Fruit fly (Drosophila melanogaster): ENCODE measurements around the gene CG31848.

The CG31848 gene

DNA sequence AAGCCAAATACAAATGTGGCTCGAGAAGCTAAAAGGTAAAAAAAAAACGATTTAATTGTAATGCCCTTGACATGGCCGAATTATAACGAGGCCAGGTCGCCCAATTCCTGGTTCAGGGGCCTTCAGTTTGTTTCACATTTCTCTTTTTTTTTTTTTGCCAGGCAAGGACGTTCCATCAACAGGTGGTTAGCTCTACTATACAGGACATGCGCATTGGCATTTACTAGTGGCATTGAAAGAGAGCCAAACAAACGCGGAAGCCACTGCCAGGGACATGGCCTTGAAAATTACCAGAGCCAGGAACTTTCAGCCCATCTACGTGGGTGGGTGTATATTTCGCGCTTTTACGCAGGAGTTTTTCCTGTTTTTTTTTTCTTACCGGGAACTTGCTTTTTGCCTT lies 20.1 kb upstream of the CG31848 start:
- TF ChIP-seq sd (tag; optimal IDR thresholded peaks at IDR 0.05) (no peak), Lhr (GFP tag; optimal IDR thresholded peaks at IDR 0.05) (no peak), ewg (GFP tag; optimal IDR thresholded peaks at IDR 0.05) (peak; percentile 77), crc (GFP tag; optimal IDR thresholded peaks at IDR 0.05) (no peak), btn (GFP tag; optimal IDR thresholded peaks at IDR 0.05) (no peak), tio (GFP tag; optimal IDR thresholded peaks at IDR 0.05) (no peak), ftz-f1 (GFP tag; optimal IDR thresholded peaks at IDR 0.05) (peak; percentile 34), CG18011 (GFP tag; optimal IDR thresholded peaks at IDR 0.05) (no peak), Ets65A (GFP tag) (peak; percentile 56), scrt (GFP tag; optimal IDR thresholded peaks at IDR 0.05) (peak; percentile 92), CG10147 (GFP tag; optimal IDR thresholded peaks at IDR 0.05) (no peak), chm (GFP tag; IDR thresholded peaks at IDR 0.05) (no peak), CG14710 (tag; optimal IDR thresholded peaks at IDR 0.05) (no peak), chif (GFP tag; optimal IDR thresholded peaks at IDR 0.05) (no peak), pb (GFP tag; optimal IDR thresholded peaks at IDR 0.05) (no peak), sim (GFP tag; IDR thresholded peaks at IDR 0.05) (no peak), ro (GFP tag; IDR thresholded peaks at IDR 0.05) (no peak)

DNA sequence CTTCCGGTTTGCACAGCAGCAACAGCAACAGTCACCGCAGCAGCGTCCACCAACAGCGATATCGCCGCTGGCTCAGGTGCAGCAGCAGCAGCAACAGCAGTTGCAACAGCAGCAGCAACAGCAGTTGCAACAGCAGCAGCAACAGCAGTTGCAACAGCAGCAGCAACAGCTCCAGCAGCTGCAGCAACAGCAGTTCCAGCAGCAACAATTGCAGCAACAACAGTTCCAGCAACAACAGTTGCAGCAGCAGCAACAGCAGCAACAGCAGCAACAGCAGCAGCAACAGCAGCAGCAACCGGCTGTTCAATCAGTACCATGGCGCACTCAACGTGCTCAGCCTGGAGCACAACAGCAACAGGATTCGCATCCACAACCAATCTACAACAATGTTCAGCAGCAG lies 6.9 kb upstream of the CG31848 start:
- TF ChIP-seq Ets65A (GFP tag), result peak; percentile 0
- no peak for TF ChIP-seq CG14667 (GFP tag; IDR thresholded peaks at IDR 0.05)
- TF ChIP-seq Gsc (GFP tag; IDR thresholded peaks at IDR 0.05), result no peak
- TF ChIP-seq CG12071 (GFP tag; optimal IDR thresholded peaks at IDR 0.05), result no peak
- TF ChIP-seq CG30020 (tag; optimal IDR thresholded peaks at IDR 0.05), result no peak
- TF ChIP-seq E2f1 (GFP tag; IDR thresholded peaks at IDR 0.05), result no peak
- no peak for TF ChIP-seq fru (optimal IDR thresholded peaks at IDR 0.05)
- no peak for TF ChIP-seq CTCF (GFP tag; optimal IDR thresholded peaks at IDR 0.05)
- no peak for TF ChIP-seq ewg (GFP tag; optimal IDR thresholded peaks at IDR 0.05)
- no peak for TF ChIP-seq Dad (GFP tag; optimal IDR thresholded peaks at IDR 0.05)
- TF ChIP-seq seq (GFP tag; IDR thresholded peaks at IDR 0.05), result no peak
- peak in 1 of 2 experiments; percentile 18 for TF ChIP-seq Dfd (GFP tag; optimal IDR thresholded peaks at IDR 0.05)
- TF ChIP-seq CG1832 (GFP tag; optimal IDR thresholded peaks at IDR 0.05), result no peak
- no peak for TF ChIP-seq NfI (GFP tag; optimal IDR thresholded peaks at IDR 0.05)

DNA sequence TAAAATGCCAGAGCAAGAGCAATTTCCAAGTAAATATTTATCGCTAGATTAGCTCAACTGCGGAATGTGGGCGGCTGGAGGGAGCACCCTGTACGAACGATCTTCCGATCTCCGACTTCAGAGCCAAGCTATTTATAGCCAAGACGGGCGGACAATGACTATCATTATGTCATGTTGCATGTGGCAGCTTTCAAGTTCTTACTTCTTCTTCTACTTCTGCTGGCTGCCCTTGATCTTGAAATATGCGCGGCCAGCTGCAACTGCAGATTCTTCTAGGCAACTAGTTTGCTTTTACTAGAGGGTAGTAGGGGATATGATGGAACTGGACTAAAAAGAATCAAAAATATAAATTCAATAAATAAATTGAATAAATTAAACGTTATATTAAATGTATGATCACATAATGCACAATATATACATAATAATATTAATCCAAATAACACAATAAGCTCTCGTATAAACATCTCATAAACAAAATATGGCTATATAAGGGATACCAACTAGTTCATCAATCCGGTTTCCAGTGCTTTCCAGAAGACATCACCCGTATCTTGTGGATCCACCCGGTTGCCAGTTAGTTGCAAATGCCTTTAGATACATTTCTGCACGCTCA lies 2.5 kb upstream of the CG31848 start:
- TF ChIP-seq Blimp-1 (GFP tag; optimal IDR thresholded peaks at IDR 0.05), result peak; percentile 5
- no peak for TF ChIP-seq hb (GFP tag; IDR thresholded peaks at IDR 0.05; ENCODE audit: partially characterized antibody)
- no peak for TF ChIP-seq twi (tag; optimal IDR thresholded peaks at IDR 0.05)
- TF ChIP-seq cas (GFP tag; IDR thresholded peaks at IDR 0.05), result no peak
- TF ChIP-seq phol (tag; optimal IDR thresholded peaks at IDR 0.05), result no peak
- TF ChIP-seq CG11504 (tag; optimal IDR thresholded peaks at IDR 0.05), result peak; percentile 3
- TF ChIP-seq so (GFP tag; IDR thresholded peaks at IDR 0.05), result no peak
- TF ChIP-seq sob (GFP tag; IDR thresholded peaks at IDR 0.05), result no peak
- 0 out of 3 replicates have a peak, but pooled peaks have one; percentile 15 for TF ChIP-seq CG2199 (GFP tag; IDR thresholded peaks at IDR 0.05)
- no peak for TF ChIP-seq CG12071 (GFP tag; optimal IDR thresholded peaks at IDR 0.05)
- TF ChIP-seq HmgD (GFP tag; optimal IDR thresholded peaks at IDR 0.05), result no peak
- 0 out of 2 replicates have a peak, but pooled peaks have one; percentile 15 for TF ChIP-seq lmd (GFP tag; IDR thresholded peaks at IDR 0.05)
- peak; percentile 10 for TF ChIP-seq CG10979 (tag; optimal IDR thresholded peaks at IDR 0.05)
- TF ChIP-seq CG7987 (GFP tag; optimal IDR thresholded peaks at IDR 0.05), result no peak
- peak; percentile 31; the same call in 1 of the 2 replicates for TF ChIP-seq Xrp1 (GFP tag; IDR thresholded peaks at IDR 0.05)
- no peak for TF ChIP-seq btn (GFP tag; optimal IDR thresholded peaks at IDR 0.05)
- no peak for TF ChIP-seq CG1647 (GFP tag; optimal IDR thresholded peaks at IDR 0.05)
- no peak for TF ChIP-seq ro (GFP tag; IDR thresholded peaks at IDR 0.05)
- no peak for TF ChIP-seq Chrac-16 (GFP tag; optimal IDR thresholded peaks at IDR 0.05)
- no peak for TF ChIP-seq dpn (GFP tag; optimal IDR thresholded peaks at IDR 0.05)
- no peak for TF ChIP-seq HLHmδ (GFP tag; optimal IDR thresholded peaks at IDR 0.05)
- TF ChIP-seq CG33557 (GFP tag; optimal IDR thresholded peaks at IDR 0.05), result no peak
- no peak for TF ChIP-seq CG4404 (GFP tag; IDR thresholded peaks at IDR 0.05)
- no peak for TF ChIP-seq wek (GFP tag; optimal IDR thresholded peaks at IDR 0.05)
